Fruit fly (Drosophila melanogaster) whole organism, wandering third instar larva: Measurements from ENCODE around the gene CG45100.
A peak's percentile ranks its signal among the peaks of the same experiment; 100 is the strongest.

ENCODE experiments used
- Abd-B ChIP-seq: fragments of >200 bp; optimal IDR thresholded peaks from 2 replicates; lab custom pipeline; 2017; ENCODE audit warnings: missing biosample characterization, missing genetic modification characterization
- CG32264 ChIP-seq: fragments of 200-800 bp; sonication (Bioruptor generic); optimal IDR thresholded peaks from 2 replicates; lab custom pipeline; 2016; ENCODE audit warnings: missing biosample characterization, missing genetic modification characterization
- Dfd ChIP-seq: fragments of >200 bp; optimal IDR thresholded peaks from 2 replicates; lab custom pipeline; 2017; ENCODE audit warnings: missing biosample characterization, missing genetic modification characterization
- Dif ChIP-seq: fragments of 200-275, 200-300 bp; sonication (Bioruptor generic); optimal IDR thresholded peaks from 2 replicates; lab custom pipeline; 2018; ENCODE audit warnings: missing biosample characterization, missing genetic modification characterization; ENCODE audit not compliant: partially characterized antibody
- GATAd ChIP-seq: sonication (Bioruptor generic); optimal IDR thresholded peaks from 2 replicates; lab custom pipeline; 2016; ENCODE audit warnings: missing biosample characterization, missing genetic modification characterization
- Hr78 ChIP-seq: fragments of >200 bp; optimal IDR thresholded peaks from 2 replicates; lab custom pipeline; 2017; ENCODE audit warnings: missing biosample characterization, missing genetic modification characterization
- Hr83 ChIP-seq: fragments of 200-300 bp; sonication (Bioruptor generic); optimal IDR thresholded peaks from 2 replicates; lab custom pipeline; 2016; ENCODE audit warnings: missing biosample characterization, mild to moderate bottlenecking, missing genetic modification characterization, moderate library complexity; ENCODE audit not compliant: poor library complexity, severe bottlenecking
- Mio ChIP-seq: sonication (Bioruptor generic); optimal IDR thresholded peaks from 2 replicates; lab custom pipeline; 2016; ENCODE audit warnings: missing biosample characterization, missing genetic modification characterization
- N ChIP-seq: fragments of >200 bp; optimal IDR thresholded peaks from 2 replicates; lab custom pipeline; 2018; ENCODE audit warnings: missing biosample characterization, missing external identifiers, missing genetic modification characterization
- OdsH ChIP-seq: fragments of 200-800 bp; sonication (Bioruptor generic); optimal IDR thresholded peaks from 2 replicates; lab custom pipeline; 2016; ENCODE audit warnings: missing biosample characterization, mild to moderate bottlenecking, missing genetic modification characterization
- Sp1 ChIP-seq: fragments of 200-800 bp; sonication (Bioruptor generic); optimal IDR thresholded peaks from 3 replicates; lab custom pipeline; 2019; ENCODE audit warnings: missing biosample characterization, mild to moderate bottlenecking, missing genetic modification characterization, moderate library complexity
- Vsx2 ChIP-seq: fragments of 200-300, 225-300 bp; sonication (Bioruptor generic); optimal IDR thresholded peaks from 2 replicates; lab custom pipeline; 2018; ENCODE audit warnings: missing biosample characterization, missing genetic modification characterization; ENCODE audit not compliant: partially characterized antibody
- br ChIP-seq: fragments of 200-800 bp; sonication (Bioruptor generic); optimal IDR thresholded peaks from 2 replicates; lab custom pipeline; 2016; ENCODE audit warnings: missing biosample characterization, missing genetic modification characterization
- brk ChIP-seq: fragments of 200-800 bp; sonication (Bioruptor generic); optimal IDR thresholded peaks from 2 replicates; lab custom pipeline; 2016; ENCODE audit warnings: missing biosample characterization, mild to moderate bottlenecking, missing genetic modification characterization
- dl ChIP-seq, 2 experiments: fragments of 175-275, 200-275 bp in 1 of 2; fragments of 200-275 bp in 1 of 2; sonication (Bioruptor generic); optimal IDR thresholded peaks; lab custom pipeline; 2018; ENCODE audit warnings: mild to moderate bottlenecking in 2 of 2, missing biosample characterization in 2 of 2, missing genetic modification characterization in 2 of 2, moderate library complexity in 2 of 2; ENCODE audit not compliant: partially characterized antibody in 2 of 2, insufficient read depth in 1 of 2
- dmrt93B ChIP-seq: fragments of 200-800 bp; sonication (Bioruptor generic); optimal IDR thresholded peaks from 2 replicates; lab custom pipeline; 2018; ENCODE audit warnings: missing biosample characterization, mild to moderate bottlenecking, missing genetic modification characterization
- foxo ChIP-seq, 2 experiments: fragments of 200-800 bp; sonication (Bioruptor generic); optimal IDR thresholded peaks; 2 replicates in 1 of 2; 3 replicates in 1 of 2; lab custom pipeline; 2016 to 2017; ENCODE audit warnings: missing biosample characterization in 2 of 2, missing genetic modification characterization in 2 of 2
- fru ChIP-seq: fragments of 200-800 bp; sonication (Bioruptor generic); optimal IDR thresholded peaks from 3 replicates; lab custom pipeline; 2016; ENCODE audit warnings: missing biosample characterization, mild to moderate bottlenecking, missing genetic modification characterization
- jim ChIP-seq: fragments of 175-275, 200-325 bp; sonication (Bioruptor generic); optimal IDR thresholded peaks from 2 replicates; lab custom pipeline; 2016; ENCODE audit warnings: missing biosample characterization, mild to moderate bottlenecking, missing genetic modification characterization
- sv ChIP-seq: fragments of 200-800 bp; sonication (Bioruptor generic); optimal IDR thresholded peaks from 3 replicates; lab custom pipeline; 2016; ENCODE audit warnings: missing biosample characterization, missing genetic modification characterization
- tai ChIP-seq: sonication (Bioruptor generic); optimal IDR thresholded peaks from 2 replicates; lab custom pipeline; 2016; ENCODE audit warnings: missing biosample characterization, missing genetic modification characterization
- usp ChIP-seq: fragments of >200 bp; optimal IDR thresholded peaks from 2 replicates; lab custom pipeline; 2017; ENCODE audit warnings: missing biosample characterization, missing genetic modification characterization

CG45100 gene

dm6 chr3R:5454334-5454733 is 20.1 kb downstream of the CG45100 start (continued):
- no peak for TF ChIP-seq Hr78 (GFP tag; lab: Kevin White, UChicago)
- TF ChIP-seq OdsH = peak; percentile 53

DNA sequence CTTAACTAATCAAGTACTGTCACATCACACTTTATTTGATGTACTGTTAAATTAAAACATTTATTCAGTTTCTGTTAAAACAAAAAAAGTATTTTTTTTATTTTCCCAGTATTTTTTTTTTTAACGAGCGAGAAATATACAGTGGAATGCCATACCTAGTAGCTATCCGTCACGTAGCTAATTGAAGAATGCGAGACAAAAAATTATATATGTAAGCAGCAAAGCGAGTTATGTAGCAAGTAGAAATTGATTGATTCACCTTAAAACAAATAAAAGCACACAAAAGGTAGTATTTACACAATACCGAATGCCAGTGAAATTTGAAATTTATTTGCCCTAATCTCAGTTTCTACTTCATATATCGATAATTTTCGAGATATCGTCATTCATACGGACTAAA is 35.6 kb downstream of the CG45100 start:
- peak; percentile 25 for TF ChIP-seq Vsx2
- TF ChIP-seq sv (GFP tag; lab: Kevin White, UChicago) = no peak
- TF ChIP-seq Dif = peak; percentile 54

- no peak for TF ChIP-seq Dif
- TF ChIP-seq OdsH = no peak
- TF ChIP-seq tai (GFP tag; lab: Kevin White, UChicago) = no peak
- TF ChIP-seq Sp1 (GFP tag; lab: Kevin White, UChicago) = no peak
- TF ChIP-seq CG32264 (GFP tag; lab: Kevin White, UChicago) = no peak
- no peak for TF ChIP-seq sv (GFP tag; lab: Kevin White, UChicago)
- TF ChIP-seq brk (GFP tag; lab: Kevin White, UChicago) = no peak
- no peak for TF ChIP-seq GATAd (GFP tag; lab: Kevin White, UChicago)
- no peak for TF ChIP-seq Dfd (GFP tag; lab: Kevin White, UChicago)
- TF ChIP-seq jim (GFP tag; lab: Kevin White, UChicago) = no peak
- TF ChIP-seq Abd-B (GFP tag; lab: Kevin White, UChicago) = no peak
- TF ChIP-seq Mio (GFP tag; lab: Kevin White, UChicago) = no peak
- TF ChIP-seq usp (GFP tag; lab: Kevin White, UChicago) = no peak
- TF ChIP-seq fru = no peak
- TF ChIP-seq N (GFP tag; lab: Kevin White, UChicago) = no peak
- TF ChIP-seq br (GFP tag; lab: Kevin White, UChicago) = no peak
- TF ChIP-seq dmrt93B (GFP tag; lab: Kevin White, UChicago) = no peak
- no peak for TF ChIP-seq foxo (GFP tag; optimal IDR thresholded peaks at IDR 0.05; lab: Kevin White, UChicago)
- no peak for TF ChIP-seq Hr83
These were observed 44.6 kb downstream of the CG45100 start for dm6 chr3R:5429786-5430185.

DNA sequence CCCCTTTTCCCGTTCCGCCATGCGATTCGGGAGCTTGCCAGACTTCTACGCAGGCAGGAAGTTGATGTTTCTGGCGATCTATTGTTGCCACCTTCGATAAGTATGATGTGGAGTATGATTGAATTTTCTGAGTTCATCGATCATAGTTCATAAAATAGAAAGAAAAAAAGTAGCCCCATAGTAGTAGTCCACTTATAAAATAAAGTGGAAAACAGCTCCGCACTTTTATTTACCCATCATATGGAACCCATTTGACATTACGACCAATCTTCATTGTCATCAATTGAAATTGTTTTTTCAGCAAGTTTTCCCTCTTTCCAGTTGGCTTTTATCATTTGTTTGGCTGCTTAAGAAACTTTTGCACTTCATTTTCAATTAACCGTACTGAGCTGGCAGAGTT is 47.2 kb downstream of the CG45100 start, which contains the start of gene CG12147:
CG12147 (minus strand) TSS at position 101 of the 400 bp plus-strand sequence.
- no peak for TF ChIP-seq dl (GFP tag; optimal IDR thresholded peaks at IDR 0.05; lab: Kevin White, UChicago; ENCODE audit: insufficient read depth in 1 of 2, partially characterized antibody in 2 of 2)
